Worm (Caenorhabditis elegans) whole organism, young adult: ENCODE results near the gene acc-1.

ENCODE experiments used
- B0035.1 ChIP-seq: sonication (generic microtip); optimal IDR thresholded peaks from 2 replicates; lab custom pipeline; 2016; ENCODE audit warnings: missing genetic modification characterization, mild to moderate bottlenecking, missing compliant biosample characterization, missing genotype, missing genetic modification reagents
- C06A6.2 ChIP-seq: fragments of 200-800 bp; sonication (Bioruptor generic); conservative IDR thresholded peaks from 2 replicates; pipeline ENCODE4 v1.3.6; 2022; ENCODE audit warnings: missing genetic modification characterization, missing compliant biosample characterization
- F37B4.10 ChIP-seq: fragments of 200-800 bp; sonication (Bioruptor generic); IDR thresholded peaks from 2 replicates; pipeline ENCODE4 v1.3.6; 2022; ENCODE audit warnings: missing genetic modification characterization, missing compliant biosample characterization
- F57A8.1 ChIP-seq: fragments of 200-800 bp; sonication (Bioruptor generic); optimal IDR thresholded peaks from 2 replicates; lab custom pipeline; 2018; ENCODE audit warnings: mild to moderate bottlenecking, missing genetic modification characterization, moderate library complexity, missing compliant biosample characterization
- F57C9.4 ChIP-seq: sonication (generic microtip); optimal IDR thresholded peaks from 2 replicates; lab custom pipeline; 2017; ENCODE audit warnings: mild to moderate bottlenecking, missing genetic modification characterization, missing compliant biosample characterization
- K11D2.4 ChIP-seq: fragments of 200-800 bp; sonication (Bioruptor generic); IDR thresholded peaks from 2 replicates; pipeline ENCODE4 v1.3.6; 2022; ENCODE audit warnings: missing genetic modification reagents, missing genetic modification characterization, missing compliant biosample characterization
- T26A5.8 ChIP-seq: sonication (generic microtip); optimal IDR thresholded peaks from 2 replicates; lab custom pipeline; 2016; ENCODE audit warnings: missing genetic modification characterization, missing compliant biosample characterization
- Y53F4B.3 ChIP-seq: fragments of 200-800 bp; sonication (Bioruptor generic); IDR thresholded peaks from 2 replicates; pipeline ENCODE4 v1.3.6; 2022; ENCODE audit warnings: missing genetic modification reagents, missing genetic modification characterization, missing compliant biosample characterization
- Y56A3A.18 ChIP-seq: fragments of 200-800 bp; sonication (Bioruptor generic); IDR thresholded peaks from 2 replicates; pipeline ENCODE4 v1.3.6; 2022; ENCODE audit warnings: missing genetic modification reagents, missing genetic modification characterization, missing compliant biosample characterization
- Y79H2A.3 ChIP-seq: fragments of 200-800 bp; sonication (Bioruptor generic); conservative IDR thresholded peaks from 2 replicates; pipeline ENCODE4 v1.3.6; 2022; ENCODE audit warnings: missing genetic modification reagents, missing genetic modification characterization, missing compliant biosample characterization
- ZK185.1 ChIP-seq: sonication (generic microtip); optimal IDR thresholded peaks from 2 replicates; lab custom pipeline; 2016; ENCODE audit warnings: mild to moderate bottlenecking, missing genetic modification characterization, missing compliant biosample characterization; ENCODE audit not compliant: poor library complexity, severe bottlenecking
- ama-1 ChIP-seq, 3 experiments: fragments of 150-350 bp in 1 of 3; sonication (generic microtip) in 2 of 3; optimal IDR thresholded peaks; 2 replicates each; lab custom pipeline; 2014 to 2018; ENCODE audit warnings: missing biosample characterization in 2 of 3, missing genetic modification characterization in 2 of 3, missing genetic modification reagents in 2 of 3
- aptf-2 ChIP-seq: fragments of 200-800 bp; sonication (Bioruptor generic); conservative IDR thresholded peaks from 2 replicates; pipeline ENCODE4 v1.3.6; 2022; ENCODE audit warnings: missing genetic modification reagents, missing genetic modification characterization, missing compliant biosample characterization
- attf-5 ChIP-seq: fragments of 200-800 bp; sonication (Bioruptor generic); optimal IDR thresholded peaks from 2 replicates; lab custom pipeline; 2018; ENCODE audit warnings: mild to moderate bottlenecking, missing genetic modification characterization, missing compliant biosample characterization
- cebp-1 ChIP-seq, 2 experiments: fragments of 200-800 bp in 1 of 2; sonication (Bioruptor generic) in 1 of 2; sonication (generic microtip) in 1 of 2; IDR thresholded peaks in 1 of 2; optimal IDR thresholded peaks in 1 of 2; 2 replicates each; pipeline versions ENCODE4 v1.3.6 to Lab custom; 2017 to 2022; ENCODE audit warnings: missing compliant biosample characterization in 2 of 2, missing genetic modification characterization in 2 of 2, mild to moderate bottlenecking in 1 of 2, missing genetic modification reagents in 1 of 2, moderate library complexity in 1 of 2
- ceh-40 ChIP-seq: fragments of 200-800 bp; sonication (Bioruptor generic); IDR thresholded peaks from 2 replicates; pipeline ENCODE4 v1.3.6; 2022; ENCODE audit warnings: missing genetic modification characterization, missing compliant biosample characterization
- chd-7 ChIP-seq: sonication (generic microtip); optimal IDR thresholded peaks from 2 replicates; lab custom pipeline; 2016; ENCODE audit warnings: mild to moderate bottlenecking, missing genetic modification characterization, moderate library complexity, missing compliant biosample characterization
- die-1 ChIP-seq: sonication (generic microtip); optimal IDR thresholded peaks from 2 replicates; lab custom pipeline; 2016; ENCODE audit warnings: missing genotype, mild to moderate bottlenecking, missing genetic modification characterization, missing compliant biosample characterization
- dox-1 ChIP-seq: fragments of 200-800 bp; sonication (Bioruptor generic); IDR thresholded peaks from 2 replicates; pipeline ENCODE4 v1.3.6; 2022; ENCODE audit warnings: missing genetic modification reagents, missing genetic modification characterization, missing compliant biosample characterization
- dpff-1 ChIP-seq: sonication (generic microtip); optimal IDR thresholded peaks from 2 replicates; lab custom pipeline; 2017; ENCODE audit warnings: mild to moderate bottlenecking, missing genetic modification characterization, missing compliant biosample characterization
- egl-18 ChIP-seq: fragments of 200-800 bp; sonication (Bioruptor generic); IDR thresholded peaks from 2 replicates; pipeline ENCODE4 v1.3.6; 2022; ENCODE audit warnings: missing genetic modification reagents, missing genetic modification characterization, missing compliant biosample characterization
- him-1 ChIP-seq: sonication (generic microtip); optimal IDR thresholded peaks from 2 replicates; lab custom pipeline; 2016; ENCODE audit warnings: missing genotype, missing genetic modification reagents, missing genetic modification characterization, missing compliant biosample characterization
- hmg-1.2 ChIP-seq: fragments of 200-800 bp; sonication (Bioruptor generic); IDR thresholded peaks from 2 replicates; pipeline ENCODE4 v1.3.6; 2022; ENCODE audit warnings: missing genetic modification reagents, missing genetic modification characterization, missing compliant biosample characterization
- lin-26 ChIP-seq: fragments of 200-800 bp; sonication (Bioruptor generic); IDR thresholded peaks from 2 replicates; pipeline ENCODE4 v1.3.6; 2022; ENCODE audit warnings: missing genetic modification reagents, missing genetic modification characterization, missing compliant biosample characterization
- lin-35 ChIP-seq, 3 experiments: fragments of 150-350 bp in 2 of 3; sonication (generic microtip) in 1 of 3; optimal IDR thresholded peaks; 2 replicates each; lab custom pipeline; 2014 to 2018; ENCODE audit warnings: missing biosample characterization in 3 of 3, missing genetic modification characterization in 3 of 3, missing genetic modification reagents in 3 of 3
- lin-54 ChIP-seq: fragments of 200-800 bp; sonication (Bioruptor generic); optimal IDR thresholded peaks from 2 replicates; lab custom pipeline; 2018; ENCODE audit warnings: mild to moderate bottlenecking, missing genetic modification characterization, missing compliant biosample characterization
- lir-1 ChIP-seq: fragments of 200-800 bp; sonication (Bioruptor generic); conservative IDR thresholded peaks from 2 replicates; pipeline ENCODE4 v1.3.6; 2022; ENCODE audit warnings: missing genetic modification reagents, missing genetic modification characterization, missing compliant biosample characterization
- madf-10 ChIP-seq: sonication (generic microtip); optimal IDR thresholded peaks from 2 replicates; lab custom pipeline; 2016; ENCODE audit warnings: mild to moderate bottlenecking, missing genetic modification characterization, missing compliant biosample characterization
- mcd-1 ChIP-seq: fragments of 200-800 bp; sonication (Bioruptor generic); IDR thresholded peaks from 2 replicates; pipeline ENCODE4 v1.3.6; 2022; ENCODE audit warnings: missing genetic modification reagents, missing genetic modification characterization, missing compliant biosample characterization
- mxl-1 ChIP-seq: sonication (generic microtip); optimal IDR thresholded peaks from 2 replicates; lab custom pipeline; 2016; ENCODE audit warnings: missing genetic modification characterization, missing compliant biosample characterization
- nfyb-1 ChIP-seq: fragments of 200-800 bp; sonication (Bioruptor generic); IDR thresholded peaks from 2 replicates; pipeline ENCODE4 v1.3.6; 2022; ENCODE audit warnings: missing genetic modification reagents, missing genetic modification characterization, missing compliant biosample characterization
- nhr-80 ChIP-seq: sonication (generic microtip); optimal IDR thresholded peaks from 2 replicates; lab custom pipeline; 2016; ENCODE audit warnings: missing genetic modification characterization, missing compliant biosample characterization
- nhr-90 ChIP-seq: sonication (generic microtip); optimal IDR thresholded peaks from 2 replicates; lab custom pipeline; 2016; ENCODE audit warnings: missing genotype, mild to moderate bottlenecking, missing genetic modification characterization, missing compliant biosample characterization
- pha-4 ChIP-seq: fragments of 150-350 bp; sonication (generic microtip); optimal IDR thresholded peaks from 2 replicates; lab custom pipeline; 2014; ENCODE audit warnings: missing biosample characterization, missing genetic modification reagents, missing genetic modification characterization
- snpc-1.1 ChIP-seq: sonication (generic microtip); optimal IDR thresholded peaks from 2 replicates; lab custom pipeline; 2017; ENCODE audit warnings: missing genetic modification characterization, mild to moderate bottlenecking, missing compliant biosample characterization, antibody characterized with exemption, moderate library complexity, missing genotype, missing genetic modification reagents; ENCODE audit not compliant: insufficient read depth
- snpc-3.4 ChIP-seq: sonication (generic microtip); optimal IDR thresholded peaks from 2 replicates; lab custom pipeline; 2017; ENCODE audit warnings: missing genetic modification characterization, mild to moderate bottlenecking, missing compliant biosample characterization, antibody characterized with exemption, moderate library complexity, missing genotype, missing genetic modification reagents
- snpc-4 ChIP-seq, 5 experiments: fragments of 150-350 bp in 1 of 5; sonication (generic microtip) in 4 of 5; optimal IDR thresholded peaks; 2 replicates each; lab custom pipeline; 2014 to 2018; ENCODE audit warnings: missing genetic modification characterization in 5 of 5, missing biosample characterization in 3 of 5, antibody characterized with exemption in 2 of 5, mild to moderate bottlenecking in 2 of 5, missing compliant biosample characterization in 2 of 5, missing genotype in 2 of 5, moderate library complexity in 2 of 5, missing genetic modification reagents in 1 of 5
- somi-1 ChIP-seq: fragments of 200-800 bp; sonication (Bioruptor generic); optimal IDR thresholded peaks from 2 replicates; lab custom pipeline; 2018; ENCODE audit warnings: mild to moderate bottlenecking, missing genetic modification characterization, missing compliant biosample characterization
- sptf-2 ChIP-seq: fragments of 200-800 bp; sonication (Bioruptor generic); optimal IDR thresholded peaks from 2 replicates; lab custom pipeline; 2018; ENCODE audit warnings: mild to moderate bottlenecking, missing genetic modification characterization, missing compliant biosample characterization
- tbp1 ChIP-seq: fragments of 200-800 bp; sonication (Bioruptor generic); optimal IDR thresholded peaks from 2 replicates; lab custom pipeline; 2018; ENCODE audit warnings: mild to moderate bottlenecking, missing genetic modification characterization, missing compliant biosample characterization
- tlf-1 ChIP-seq: fragments of 200-800 bp; sonication (Bioruptor generic); optimal IDR thresholded peaks from 2 replicates; lab custom pipeline; 2018; ENCODE audit warnings: mild to moderate bottlenecking, missing genetic modification characterization, missing compliant biosample characterization
- unc-130 ChIP-seq: sonication (generic microtip); optimal IDR thresholded peaks from 2 replicates; lab custom pipeline; 2016; ENCODE audit warnings: missing genetic modification reagents, missing genetic modification characterization, missing compliant biosample characterization
- zfh-2 ChIP-seq: fragments of 200-800 bp; sonication (Bioruptor generic); conservative IDR thresholded peaks from 2 replicates; pipeline ENCODE4 v1.3.6; 2022; ENCODE audit warnings: missing genetic modification reagents, missing genetic modification characterization, missing compliant biosample characterization
- ztf-28 ChIP-seq: fragments of 200-800 bp; sonication (Bioruptor generic); IDR thresholded peaks from 2 replicates; pipeline ENCODE4 v1.3.6; 2022; ENCODE audit warnings: missing genetic modification reagents, missing genetic modification characterization, missing compliant biosample characterization

acc-1 gene

DNA sequence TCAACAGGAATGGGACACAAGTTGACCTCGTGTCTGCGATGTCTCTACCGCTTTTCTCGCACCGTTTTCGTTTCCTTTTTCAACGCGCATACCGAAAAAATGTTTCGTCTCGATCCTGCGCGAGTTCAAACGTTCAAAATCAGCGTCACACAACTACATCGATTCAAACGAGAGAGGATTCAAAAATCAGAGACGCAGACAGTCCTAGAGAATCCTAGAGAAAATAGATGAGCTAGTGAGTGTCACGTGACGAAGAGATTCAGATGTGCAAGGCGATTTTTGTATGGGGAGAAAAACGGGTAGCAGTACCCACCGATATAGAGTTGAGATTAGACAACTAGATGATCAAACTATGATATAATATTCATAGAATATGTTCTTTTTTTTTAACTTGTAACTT is 12.1 kb downstream of the acc-1 start (continued):
- TF ChIP-seq attf-5 (GFP tag; lab: Kevin White, UChicago) (peak; percentile 13), nfyb-1 (GFP tag; lab: Robert Waterston, UW) (no peak), snpc-1.1 (no peak), lin-54 (GFP tag; lab: Kevin White, UChicago) (no peak), dpff-1 (no peak), sptf-2 (no peak), Y79H2A.3 (no peak), F37B4.10 (GFP tag; lab: Robert Waterston, UW) (no peak), snpc-4 (GFP tag; optimal IDR thresholded peaks at IDR 0.05; lab: Kevin White, UChicago) (no peak), snpc-4 (tag; optimal IDR thresholded peaks at IDR 0.05; lab: Kevin White, UChicago) (no peak), cebp-1 (GFP tag; IDR thresholded peaks at IDR 0.05; lab: Robert Waterston, UW) (no peak), cebp-1 (tag; optimal IDR thresholded peaks at IDR 0.05; lab: Kevin White, UChicago) (peak; percentile 36), lin-35 (GFP tag; optimal IDR thresholded peaks at IDR 0.05; lab: Kevin White, UChicago) (no peak), dox-1 (GFP tag; lab: Robert Waterston, UW) (no peak), ztf-28 (GFP tag; lab: Robert Waterston, UW) (no peak), unc-130 (no peak), T26A5.8 (no peak), die-1 (tag; lab: Kevin White, UChicago) (no peak), ZK185.1 (tag; lab: Kevin White, UChicago) (no peak), somi-1 (GFP tag; lab: Kevin White, UChicago) (peak; percentile 31), zfh-2 (GFP tag; lab: Robert Waterston, UW) (no peak), aptf-2 (no peak), Y56A3A.18 (GFP tag; lab: Robert Waterston, UW) (no peak), ceh-40 (no peak), lin-26 (GFP tag; lab: Robert Waterston, UW) (peak; percentile 62; the same call in 1 of the 2 replicates), mcd-1 (GFP tag; lab: Robert Waterston, UW) (0 out of 2 replicates have a peak, but pooled peaks have one; percentile 17), K11D2.4 (0 out of 2 replicates have a peak, but pooled peaks have one; percentile 39), nhr-80 (no peak), madf-10 (tag; lab: Kevin White, UChicago) (no peak), snpc-3.4 (tag; lab: Kevin White, UChicago) (no peak), lir-1 (GFP tag; lab: Robert Waterston, UW) (no peak)

DNA sequence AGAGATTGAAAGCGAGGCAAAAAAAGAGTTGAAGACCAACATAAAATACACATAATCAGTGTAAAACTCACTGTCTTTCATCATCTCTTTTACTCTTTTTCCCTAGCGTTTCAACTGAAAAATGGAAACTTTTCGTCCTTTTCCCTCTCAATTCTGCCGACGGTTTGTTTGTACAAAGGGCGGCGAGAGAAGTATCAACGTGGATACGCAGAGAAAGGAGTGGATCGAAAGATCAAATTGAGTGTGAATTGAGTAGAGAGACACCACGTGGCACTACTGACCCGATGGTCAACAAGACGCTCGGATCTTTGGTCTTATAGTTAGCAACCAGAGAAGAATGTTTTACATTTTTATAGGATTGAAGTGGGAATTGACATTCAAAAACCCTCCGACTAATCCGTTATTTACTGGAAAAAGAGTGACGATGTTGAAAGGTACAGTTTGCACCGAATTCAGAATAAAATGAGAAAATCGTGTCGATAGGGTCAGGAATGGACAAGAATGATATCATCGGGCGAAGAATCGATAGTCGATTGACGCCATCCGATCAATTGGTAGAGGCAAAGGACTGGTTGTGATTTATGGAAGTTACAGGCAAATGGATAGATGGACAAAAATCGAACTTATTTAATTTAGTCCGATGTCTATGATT is 13.3 kb downstream of the acc-1 start:
- TF ChIP-seq F57C9.4 (tag; lab: Kevin White, UChicago): no peak
- peak; percentile 53 for TF ChIP-seq somi-1 (GFP tag; lab: Kevin White, UChicago)
- no peak for TF ChIP-seq mxl-1 (tag; lab: Kevin White, UChicago)
- TF ChIP-seq lin-35 (GFP tag; optimal IDR thresholded peaks at IDR 0.05; lab: Kevin White, UChicago): peak in 1 of 3 experiments; percentile 10
- no peak for TF ChIP-seq him-1 (tag; lab: Kevin White, UChicago)
- no peak for TF ChIP-seq sptf-2
- peak; percentile 58 for TF ChIP-seq ama-1 (optimal IDR thresholded peaks at IDR 0.05; lab: Kevin White, UChicago)
- TF ChIP-seq ama-1 (GFP tag; optimal IDR thresholded peaks at IDR 0.05; lab: Kevin White, UChicago): no peak
- TF ChIP-seq lin-54 (GFP tag; lab: Kevin White, UChicago): peak; percentile 10
- peak; percentile 23 for TF ChIP-seq tbp1 (GFP tag; lab: Kevin White, UChicago)
- peak; percentile 24; the same call in 1 of the 2 replicates for TF ChIP-seq hmg-1.2 (GFP tag; lab: Robert Waterston, UW)
- TF ChIP-seq pha-4 (tag; lab: Kevin White, UChicago): peak; percentile 76
- no peak for TF ChIP-seq B0035.1 (tag; lab: Kevin White, UChicago)
- TF ChIP-seq tlf-1 (GFP tag; lab: Kevin White, UChicago): peak; percentile 20
- TF ChIP-seq chd-7: no peak
- TF ChIP-seq egl-18 (GFP tag; lab: Robert Waterston, UW): no peak
- no peak for TF ChIP-seq snpc-4 (GFP tag; optimal IDR thresholded peaks at IDR 0.05; lab: Kevin White, UChicago)
- TF ChIP-seq snpc-4 (tag; optimal IDR thresholded peaks at IDR 0.05; lab: Kevin White, UChicago): peak in 1 of 4 experiments; percentile 11
- peak; percentile 35 for TF ChIP-seq attf-5 (GFP tag; lab: Kevin White, UChicago)
- TF ChIP-seq mcd-1 (GFP tag; lab: Robert Waterston, UW): no peak
- TF ChIP-seq C06A6.2 (GFP tag; lab: Robert Waterston, UW): 0 out of 2 replicates have a peak, but pooled peaks have one; percentile 46
- TF ChIP-seq Y53F4B.3 (GFP tag; lab: Robert Waterston, UW): no peak
- TF ChIP-seq nhr-90: no peak
- TF ChIP-seq cebp-1 (GFP tag; IDR thresholded peaks at IDR 0.05; lab: Robert Waterston, UW): no peak
- TF ChIP-seq cebp-1 (tag; optimal IDR thresholded peaks at IDR 0.05; lab: Kevin White, UChicago): peak; percentile 74
- TF ChIP-seq F57A8.1 (GFP tag; lab: Kevin White, UChicago): no peak
- TF ChIP-seq nhr-80: peak; percentile 88
